Worm (Caenorhabditis elegans) whole organism, L1 larva: ENCODE data around the gene tba-7.

ENCODE experiments used
- alr-1 ChIP-seq: fragments of 200-800 bp; sonication (Bioruptor generic); optimal IDR thresholded peaks from 2 replicates; lab custom pipeline; 2018; ENCODE audit warnings: borderline replicate concordance, mild to moderate bottlenecking, missing genetic modification characterization, missing compliant biosample characterization
- blmp-1 ChIP-seq: fragments of 150-350 bp; optimal IDR thresholded peaks from 2 replicates; lab custom pipeline; 2014; ENCODE audit warnings: missing biosample characterization, missing genetic modification characterization
- ceh-88 ChIP-seq: fragments of 200-800 bp; sonication (Bioruptor generic); IDR thresholded peaks from 2 replicates; pipeline ENCODE4 v1.3.6; 2022; ENCODE audit warnings: missing genetic modification characterization, missing compliant biosample characterization
- ces-1 ChIP-seq: fragments of 150-350 bp; optimal IDR thresholded peaks from 2 replicates; lab custom pipeline; 2014; ENCODE audit warnings: missing biosample characterization, missing genetic modification reagents, missing genetic modification characterization
- dpl-1 ChIP-seq, 3 experiments: fragments of 150-350 bp in 2 of 3; sonication (generic microtip) in 1 of 3; optimal IDR thresholded peaks; 2 replicates each; lab custom pipeline; 2014 to 2017; ENCODE audit warnings: missing biosample characterization in 3 of 3, missing genetic modification characterization in 3 of 3, missing genetic modification reagents in 3 of 3
- efl-1 ChIP-seq, 4 experiments: fragments of 150-350 bp; optimal IDR thresholded peaks in 3 of 4; peaks in 1 of 4; 1 replicate in 1 of 4; 2 replicates in 3 of 4; lab custom pipeline; 2014; ENCODE audit warnings: missing biosample characterization in 2 of 4, missing genetic modification characterization in 2 of 4, missing genetic modification reagents in 2 of 4
- egl-13 ChIP-seq: sonication (generic microtip); optimal IDR thresholded peaks from 2 replicates; lab custom pipeline; 2016; ENCODE audit warnings: missing genotype, missing genetic modification reagents, missing genetic modification characterization, missing compliant biosample characterization
- egl-27 ChIP-seq, 2 experiments: fragments of 150-350 bp in 1 of 2; sonication (generic microtip); optimal IDR thresholded peaks; 3 replicates each; lab custom pipeline; 2017 to 2018; ENCODE audit warnings: missing biosample characterization in 2 of 2, missing genetic modification characterization in 2 of 2, missing genetic modification reagents in 2 of 2
- elt-3 ChIP-seq, 6 experiments: fragments of 150-350 bp in 1 of 6; sonication (generic microtip); optimal IDR thresholded peaks; 2 replicates each; lab custom pipeline; 2017 to 2018; ENCODE audit warnings: missing biosample characterization in 6 of 6, missing genetic modification characterization in 6 of 6, inconsistent platforms in 1 of 6
- ets-5 ChIP-seq: fragments of 200-800 bp; sonication (Bioruptor generic); IDR thresholded peaks from 2 replicates; pipeline ENCODE4 v1.3.6; 2022; ENCODE audit warnings: missing genetic modification characterization, missing compliant biosample characterization
- fkh-4 ChIP-seq: sonication (generic microtip); optimal IDR thresholded peaks from 2 replicates; lab custom pipeline; 2016; ENCODE audit warnings: missing compliant biosample characterization, missing genetic modification characterization, borderline replicate concordance
- fos-1 ChIP-seq: fragments of 150-350 bp; optimal IDR thresholded peaks from 2 replicates; lab custom pipeline; 2014; ENCODE audit warnings: missing biosample characterization, missing genetic modification characterization
- hlh-4 ChIP-seq: sonication (generic microtip); optimal IDR thresholded peaks from 2 replicates; lab custom pipeline; 2016; ENCODE audit warnings: mild to moderate bottlenecking, missing genetic modification characterization, missing compliant biosample characterization
- hpl-2 ChIP-seq: fragments of 150-350 bp; optimal IDR thresholded peaks from 2 replicates; lab custom pipeline; 2014; ENCODE audit warnings: missing biosample characterization, missing genetic modification reagents, missing genetic modification characterization
- lin-14 ChIP-seq: fragments of 200-800 bp; sonication (Bioruptor generic); optimal IDR thresholded peaks from 2 replicates; lab custom pipeline; 2018; ENCODE audit warnings: mild to moderate bottlenecking, missing genetic modification characterization, moderate library complexity, missing compliant biosample characterization
- lin-35 ChIP-seq, 2 experiments: fragments of 150-350 bp; optimal IDR thresholded peaks; 2 replicates each; lab custom pipeline; 2014; ENCODE audit warnings: missing biosample characterization in 2 of 2, missing genetic modification characterization in 2 of 2, missing genetic modification reagents in 2 of 2
- lir-3 ChIP-seq: sonication (generic microtip); optimal IDR thresholded peaks from 2 replicates; lab custom pipeline; 2016; ENCODE audit warnings: mild to moderate bottlenecking, missing genetic modification characterization, moderate library complexity, missing compliant biosample characterization; ENCODE audit not compliant: poor library complexity
- lsy-2 ChIP-seq, 2 experiments: fragments of 150-350 bp; optimal IDR thresholded peaks; 2 replicates each; lab custom pipeline; 2014; ENCODE audit warnings: missing biosample characterization in 2 of 2, missing genetic modification characterization in 2 of 2
- mdl-1 ChIP-seq, 2 experiments: fragments of 150-350 bp; optimal IDR thresholded peaks; 2 replicates each; lab custom pipeline; 2014 to 2017; ENCODE audit warnings: missing biosample characterization in 2 of 2, missing genetic modification characterization in 2 of 2, inconsistent platforms in 1 of 2
- mef-2 ChIP-seq: fragments of 150-350 bp; optimal IDR thresholded peaks from 2 replicates; lab custom pipeline; 2014; ENCODE audit warnings: missing biosample characterization, missing genetic modification characterization
- nhr-12 ChIP-seq: sonication (generic microtip); optimal IDR thresholded peaks from 2 replicates; lab custom pipeline; 2017; ENCODE audit warnings: missing biosample characterization, missing genetic modification characterization
- nhr-19 ChIP-seq: fragments of 200-800 bp; sonication (Bioruptor generic); conservative IDR thresholded peaks from 2 replicates; pipeline ENCODE4 v1.3.6; 2022; ENCODE audit warnings: missing genetic modification characterization, missing compliant biosample characterization
- nhr-20 ChIP-seq: sonication (generic microtip); optimal IDR thresholded peaks from 2 replicates; lab custom pipeline; 2016; ENCODE audit warnings: mild to moderate bottlenecking, missing genetic modification characterization, missing compliant biosample characterization
- nhr-47 ChIP-seq: sonication (generic microtip); optimal IDR thresholded peaks from 2 replicates; lab custom pipeline; 2016; ENCODE audit warnings: mild to moderate bottlenecking, missing genetic modification characterization, moderate library complexity, missing compliant biosample characterization
- nhr-77 ChIP-seq: fragments of 150-350 bp; optimal IDR thresholded peaks from 2 replicates; lab custom pipeline; 2014; ENCODE audit warnings: missing biosample characterization, missing genetic modification characterization
- nhr-90 ChIP-seq: sonication (generic microtip); optimal IDR thresholded peaks from 2 replicates; lab custom pipeline; 2016; ENCODE audit warnings: mild to moderate bottlenecking, missing genetic modification characterization, missing compliant biosample characterization; ENCODE audit not compliant: poor library complexity
- pqm-1 ChIP-seq: sonication (generic microtip); optimal IDR thresholded peaks from 3 replicates; lab custom pipeline; 2017; ENCODE audit warnings: missing biosample characterization, missing genetic modification characterization
- rnt-1 ChIP-seq: sonication (generic microtip); optimal IDR thresholded peaks from 2 replicates; lab custom pipeline; 2016; ENCODE audit warnings: mild to moderate bottlenecking, missing genetic modification characterization, moderate library complexity, missing compliant biosample characterization
- snpc-4 ChIP-seq: fragments of 150-350 bp; optimal IDR thresholded peaks from 2 replicates; lab custom pipeline; 2014; ENCODE audit warnings: missing biosample characterization, missing genetic modification characterization
- sox-4 ChIP-seq: sonication (generic microtip); optimal IDR thresholded peaks from 2 replicates; lab custom pipeline; 2016; ENCODE audit warnings: missing genetic modification characterization, missing compliant biosample characterization
- sup-37 ChIP-seq: fragments of 200-800 bp; sonication (Bioruptor generic); optimal IDR thresholded peaks from 2 replicates; lab custom pipeline; 2018; ENCODE audit warnings: mild to moderate bottlenecking, missing genetic modification characterization, missing compliant biosample characterization
- tbx-2 ChIP-seq: sonication (generic microtip); optimal IDR thresholded peaks from 2 replicates; lab custom pipeline; 2016; ENCODE audit warnings: missing genetic modification characterization, missing compliant biosample characterization
- tlp-1 ChIP-seq: fragments of 150-350 bp; optimal IDR thresholded peaks from 2 replicates; lab custom pipeline; 2014; ENCODE audit warnings: missing biosample characterization, missing genetic modification characterization
- unc-130 ChIP-seq: fragments of 150-350 bp; optimal IDR thresholded peaks from 2 replicates; lab custom pipeline; 2017; ENCODE audit warnings: missing biosample characterization, missing genetic modification characterization, inconsistent platforms
- unc-98 ChIP-seq: fragments of 200-800 bp; sonication (Bioruptor generic); IDR thresholded peaks from 2 replicates; pipeline ENCODE4 v1.3.6; 2022; ENCODE audit warnings: missing genetic modification characterization, missing compliant biosample characterization
- vab-15 ChIP-seq: sonication (generic microtip); optimal IDR thresholded peaks from 2 replicates; lab custom pipeline; 2017; ENCODE audit warnings: missing genotype, mild to moderate bottlenecking, missing genetic modification characterization, missing compliant biosample characterization
- xbp-1 ChIP-seq: sonication (generic microtip); optimal IDR thresholded peaks from 2 replicates; lab custom pipeline; 2016; ENCODE audit warnings: missing genetic modification characterization, missing compliant biosample characterization
- zag-1 ChIP-seq: fragments of 150-350 bp; optimal IDR thresholded peaks from 2 replicates; lab custom pipeline; 2014; ENCODE audit warnings: missing biosample characterization, missing genetic modification characterization
- ztf-4 ChIP-seq: fragments of 150-350 bp; optimal IDR thresholded peaks from 2 replicates; lab custom pipeline; 2014; ENCODE audit warnings: missing biosample characterization, missing genetic modification characterization

The tba-7 gene

DNA sequence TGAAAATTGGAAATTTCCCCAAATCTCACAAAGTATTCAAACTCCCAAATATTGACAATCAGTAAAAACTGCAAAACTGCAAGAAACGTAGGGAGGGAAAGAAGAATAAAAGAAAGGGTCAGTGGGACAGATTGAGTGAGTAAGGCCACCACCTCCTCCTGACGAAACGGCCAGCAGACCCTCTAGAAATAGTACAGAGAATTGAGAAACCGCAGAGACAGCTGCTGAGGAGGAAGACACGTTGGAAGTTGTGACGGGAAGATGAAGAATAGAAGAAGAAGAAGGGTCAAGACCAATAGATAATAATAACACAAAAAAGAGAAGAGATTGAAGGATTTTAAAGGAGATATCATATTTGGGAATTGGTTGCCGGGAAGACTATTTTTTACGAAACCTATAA, 9.0 kb upstream of the tba-7 start (continued):
- TF ChIP-seq zag-1 (tag; lab: Kevin White, UChicago) (no peak), mdl-1 (tag; optimal IDR thresholded peaks at IDR 0.05; lab: Kevin White, UChicago) (peak in 1 of 2 experiments; percentile 15), nhr-20 (tag; lab: Kevin White, UChicago) (peak; percentile 5), lir-3 (tag; lab: Kevin White, UChicago) (no peak), hpl-2 (GFP tag; lab: Kevin White, UChicago) (no peak), alr-1 (no peak), xbp-1 (peak; percentile 18), egl-13 (no peak), dpl-1 (GFP tag; optimal IDR thresholded peaks at IDR 0.05; lab: Kevin White, UChicago) (peak in 1 of 3 experiments; percentile 17), nhr-90 (no peak), rnt-1 (tag; lab: Kevin White, UChicago) (no peak), egl-27 (tag; optimal IDR thresholded peaks at IDR 0.05; lab: Kevin White, UChicago) (no peak), nhr-19 (GFP tag; lab: Robert Waterston, UW) (0 out of 2 replicates have a peak, but pooled peaks have one; percentile 4), unc-130 (no peak), nhr-47 (tag; lab: Kevin White, UChicago) (peak; percentile 24), ces-1 (GFP tag; lab: Kevin White, UChicago) (no peak), hlh-4 (no peak), unc-98 (GFP tag; lab: Robert Waterston, UW) (no peak), ceh-88 (GFP tag; lab: Robert Waterston, UW) (no peak)

DNA sequence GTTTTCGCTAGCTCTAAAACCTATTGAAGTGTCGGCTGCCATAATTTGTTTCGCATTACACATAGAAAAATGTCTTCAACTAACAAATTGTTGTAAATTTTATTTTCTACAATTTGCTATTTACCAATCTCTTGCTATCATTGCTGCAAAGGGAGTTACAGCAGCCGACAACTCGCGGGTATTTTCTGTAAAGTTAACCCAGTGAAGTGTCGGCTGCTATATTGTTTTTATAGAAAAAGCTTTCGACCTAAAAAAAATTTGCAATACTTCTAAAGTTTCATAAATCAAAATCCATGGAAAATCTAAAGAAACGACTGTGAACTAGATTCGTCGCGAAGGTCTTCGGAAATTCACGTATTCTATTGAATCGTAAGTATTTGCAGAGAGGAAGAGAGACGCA, 7.3 kb upstream of the tba-7 start:
- TF ChIP-seq blmp-1 (tag; lab: Kevin White, UChicago) (peak; percentile 27), alr-1 (no peak)
- TF ChIP-seq, all 84 proteins: peak for 1

DNA sequence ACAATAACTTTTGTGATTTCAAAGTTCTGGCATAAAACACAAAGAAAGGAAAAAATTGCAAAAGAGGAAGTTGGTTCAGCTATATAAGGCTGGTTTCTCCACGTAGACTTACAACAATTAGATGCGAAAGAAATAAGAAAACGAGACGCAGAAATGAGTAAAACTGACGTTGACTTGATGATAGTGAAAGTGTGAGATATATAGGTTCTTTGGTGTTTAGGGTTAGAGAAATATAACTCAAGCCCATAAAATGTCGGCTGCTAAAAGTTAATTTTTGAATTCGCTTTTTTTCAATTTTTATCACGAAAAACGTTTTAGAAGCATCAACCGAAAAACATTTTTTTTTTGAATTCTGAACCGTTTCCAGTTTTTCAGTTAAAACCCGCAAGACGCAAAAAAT, 6.9 kb upstream of the tba-7 start:
- TF ChIP-seq efl-1 (optimal IDR thresholded peaks at IDR 0.05; lab: Kevin White, UChicago) (no peak), efl-1 (GFP tag; optimal IDR thresholded peaks at IDR 0.05 in 1 of 2; lab: Kevin White, UChicago) (peak in 1 of 2 experiments; percentile 32), lin-14 (GFP tag; lab: Kevin White, UChicago) (peak; percentile 17), mef-2 (no peak), xbp-1 (peak; percentile 82), snpc-4 (peak; percentile 74), blmp-1 (tag; lab: Kevin White, UChicago) (peak; percentile 88)

DNA sequence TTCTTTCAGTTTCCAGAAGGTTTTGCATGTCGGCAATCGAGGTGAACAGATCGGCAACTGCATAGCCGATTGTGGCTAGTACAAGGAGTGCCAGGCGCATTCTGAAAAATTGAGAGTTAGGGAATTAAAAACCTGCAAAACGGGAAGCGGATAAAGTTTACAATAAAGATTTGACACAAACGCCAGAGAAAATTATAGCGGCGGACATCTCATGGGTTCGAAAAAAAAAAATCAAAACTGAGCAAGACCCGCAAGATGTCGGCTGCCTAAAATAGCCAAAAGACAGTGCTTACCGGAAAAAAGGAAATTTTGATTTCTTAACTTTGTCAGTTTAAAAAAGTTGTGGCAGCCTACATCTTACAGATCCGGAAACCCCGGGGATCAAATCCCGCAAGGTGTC, 6.3 kb upstream of the tba-7 start, which contains the start of gene dpy-18:
Gene dpy-18 (minus strand): TSS at position 101 of the 400 bp plus-strand sequence.
- no peak for TF ChIP-seq nhr-20 (tag; lab: Kevin White, UChicago)
- TF ChIP-seq sup-37 (GFP tag; lab: Kevin White, UChicago) = no peak
- no peak for TF ChIP-seq elt-3 (tag; optimal IDR thresholded peaks at IDR 0.05; lab: Kevin White, UChicago)
- TF ChIP-seq sox-4 (tag; lab: Kevin White, UChicago) = no peak
- TF ChIP-seq fkh-4 (tag; lab: Kevin White, UChicago) = no peak

DNA sequence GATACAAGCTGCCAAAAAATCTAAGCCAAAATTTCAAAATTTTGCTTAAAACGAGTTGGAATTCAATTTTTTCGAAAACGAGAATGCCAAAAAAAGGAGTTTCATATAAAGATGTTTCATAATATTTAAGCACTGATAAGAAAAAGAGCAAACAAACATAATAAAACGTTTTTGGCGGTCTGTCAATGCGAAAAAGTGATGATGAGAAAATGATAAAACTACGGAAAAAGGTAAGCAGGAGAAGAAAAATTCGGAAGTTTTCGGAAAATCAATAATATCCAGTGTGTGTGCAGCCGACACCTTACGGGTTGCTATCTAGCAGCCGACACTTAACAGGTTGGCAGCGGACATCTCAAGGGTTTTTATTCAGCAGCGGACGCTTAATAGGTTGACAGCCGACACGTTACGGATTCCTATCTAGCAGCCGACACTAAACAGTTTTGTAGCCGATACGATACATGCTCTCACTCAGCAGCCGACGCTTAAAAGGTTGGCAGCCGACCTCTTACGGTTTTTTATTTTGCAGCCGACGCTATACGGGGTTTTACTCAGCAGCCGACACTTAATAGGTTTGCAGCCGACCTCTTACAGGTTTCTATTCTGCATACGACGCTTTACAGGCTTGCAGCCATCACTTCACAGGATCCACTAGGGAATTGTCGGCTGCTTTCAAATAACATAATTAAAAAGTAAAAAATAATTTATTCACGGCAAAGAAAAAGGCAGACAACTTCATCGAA, 781 bp upstream of the tba-7 start:
- peak; percentile 89 for TF ChIP-seq snpc-4
- TF ChIP-seq ceh-88 (GFP tag; lab: Robert Waterston, UW) = no peak
- no peak for TF ChIP-seq efl-1 (optimal IDR thresholded peaks at IDR 0.05; lab: Kevin White, UChicago)
- peak in 1 of 2 experiments; percentile 84 for TF ChIP-seq efl-1 (GFP tag; optimal IDR thresholded peaks at IDR 0.05 in 1 of 2; lab: Kevin White, UChicago)

DNA sequence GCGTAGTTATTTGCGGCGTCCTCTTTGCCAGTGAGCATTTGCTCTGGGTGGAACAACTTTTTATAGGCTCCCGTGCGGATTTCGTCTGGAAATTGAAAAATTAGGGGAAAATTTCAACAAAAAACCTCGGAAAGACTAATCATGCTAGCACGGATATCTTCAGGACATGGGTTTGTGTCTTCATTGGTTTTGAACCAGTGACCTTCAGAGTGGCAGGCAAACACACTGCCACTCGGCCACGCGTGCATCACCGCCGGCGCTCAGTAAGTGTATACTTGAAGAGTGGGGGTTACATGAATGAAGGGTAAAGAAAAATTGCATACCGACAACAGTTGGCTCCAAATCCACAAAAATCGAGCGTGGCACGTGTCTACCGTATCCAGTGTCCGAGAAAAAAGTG, 352 bp downstream of the tba-7 start:
- TF ChIP-seq tlp-1 = no peak
- TF ChIP-seq unc-130 = no peak
- peak in 1 of 2 experiments; percentile 41 for TF ChIP-seq mdl-1 (tag; optimal IDR thresholded peaks at IDR 0.05; lab: Kevin White, UChicago)
- no peak for TF ChIP-seq egl-27 (tag; optimal IDR thresholded peaks at IDR 0.05; lab: Kevin White, UChicago)
- TF ChIP-seq hlh-4 = no peak
- TF ChIP-seq nhr-77 (tag; lab: Kevin White, UChicago) = peak; percentile 34
- TF ChIP-seq lin-35 (GFP tag; optimal IDR thresholded peaks at IDR 0.05; lab: Kevin White, UChicago) = peak; percentile 58 to 73
- TF ChIP-seq unc-98 (GFP tag; lab: Robert Waterston, UW) = 0 out of 2 replicates have a peak, but pooled peaks have one; percentile 20
- TF ChIP-seq pqm-1 (tag; lab: Kevin White, UChicago) = no peak
- TF ChIP-seq ets-5 (GFP tag; lab: Robert Waterston, UW) = no peak
- TF ChIP-seq nhr-47 (tag; lab: Kevin White, UChicago) = peak; percentile 82
- TF ChIP-seq vab-15 (tag; lab: Kevin White, UChicago) = peak; percentile 55
- TF ChIP-seq alr-1 = no peak
- TF ChIP-seq tbx-2 (tag; lab: Kevin White, UChicago) = peak; percentile 64
- no peak for TF ChIP-seq ztf-4 (tag; lab: Kevin White, UChicago)
- no peak for TF ChIP-seq ces-1 (GFP tag; lab: Kevin White, UChicago)
- TF ChIP-seq zag-1 (tag; lab: Kevin White, UChicago) = no peak
- TF ChIP-seq nhr-12 (tag; lab: Kevin White, UChicago) = no peak
- peak; percentile 42 to 64 for TF ChIP-seq lsy-2 (tag; optimal IDR thresholded peaks at IDR 0.05; lab: Kevin White, UChicago)
- TF ChIP-seq fos-1 = peak; percentile 49
